Worm (Caenorhabditis elegans) whole organism, late embryonic: ENCODE data around the gene Y41G9A.10.

Source experiments
- ama-1 ChIP-seq: fragments of 150-350 bp; optimal IDR thresholded peaks from 2 replicates; lab custom pipeline; 2014
- ceh-34 ChIP-seq: sonication (generic microtip); optimal IDR thresholded peaks from 2 replicates; lab custom pipeline; 2016; ENCODE audit warnings: mild to moderate bottlenecking, missing genetic modification characterization, missing compliant biosample characterization
- ceh-9 ChIP-seq: sonication (generic microtip); optimal IDR thresholded peaks from 2 replicates; lab custom pipeline; 2016; ENCODE audit warnings: mild to moderate bottlenecking, missing genetic modification characterization, inconsistent platforms, missing compliant biosample characterization
- eyg-1 ChIP-seq: sonication (generic microtip); optimal IDR thresholded peaks from 2 replicates; lab custom pipeline; 2016; ENCODE audit warnings: missing genotype, missing genetic modification characterization, missing compliant biosample characterization
- fax-1 ChIP-seq: sonication (generic microtip); optimal IDR thresholded peaks from 2 replicates; lab custom pipeline; 2016; ENCODE audit warnings: missing genotype, missing genetic modification characterization, missing compliant biosample characterization
- hlh-13 ChIP-seq: fragments of 200-800 bp; sonication (Bioruptor generic); optimal IDR thresholded peaks from 2 replicates; lab custom pipeline; 2018; ENCODE audit warnings: mild to moderate bottlenecking, missing genetic modification characterization, missing compliant biosample characterization
- nfya-1 ChIP-seq: sonication (generic microtip); optimal IDR thresholded peaks from 2 replicates; lab custom pipeline; 2017; ENCODE audit warnings: missing genetic modification characterization, mild to moderate bottlenecking, missing compliant biosample characterization, antibody characterized with exemption, moderate library complexity
- pha-4 ChIP-seq: fragments of 150-350 bp; optimal IDR thresholded peaks from 2 replicates; lab custom pipeline; 2018; ENCODE audit warnings: missing biosample characterization, missing genetic modification reagents, missing genetic modification characterization
- pqm-1 ChIP-seq: sonication (generic microtip); optimal IDR thresholded peaks from 2 replicates; lab custom pipeline; 2016; ENCODE audit warnings: missing genetic modification characterization, missing compliant biosample characterization
- syd-9 ChIP-seq: sonication (generic microtip); optimal IDR thresholded peaks from 2 replicates; lab custom pipeline; 2016; ENCODE audit warnings: mild to moderate bottlenecking, missing genetic modification characterization, moderate library complexity, missing compliant biosample characterization
- tbx-2 ChIP-seq: sonication (generic microtip); optimal IDR thresholded peaks from 2 replicates; lab custom pipeline; 2016; ENCODE audit warnings: missing genetic modification characterization, missing compliant biosample characterization
- unc-55 ChIP-seq: sonication (generic microtip); optimal IDR thresholded peaks from 2 replicates; lab custom pipeline; 2017; ENCODE audit warnings: missing biosample characterization, missing genetic modification reagents, missing genetic modification characterization
- zip-5 ChIP-seq: sonication (generic microtip); optimal IDR thresholded peaks from 2 replicates; lab custom pipeline; 2016; ENCODE audit warnings: missing genetic modification characterization, missing compliant biosample characterization
- ztf-16 ChIP-seq: sonication (generic microtip); optimal IDR thresholded peaks from 2 replicates; lab custom pipeline; 2017; ENCODE audit warnings: missing genetic modification characterization, missing compliant biosample characterization

ce11 chrX:2981715-2982114, 35.4 kb upstream of the Y41G9A.10 start, which contains the start of gene nspg-5:
- TF ChIP-seq pha-4 (tag; lab: Kevin White, UChicago) (no peak), nfya-1 (tag; lab: Kevin White, UChicago) (no peak), ztf-16 (tag; lab: Kevin White, UChicago) (no peak), unc-55 (GFP tag; lab: Kevin White, UChicago) (no peak), ama-1 (lab: Kevin White, UChicago) (no peak), ceh-9 (tag; lab: Kevin White, UChicago) (no peak), ceh-34 (tag; lab: Kevin White, UChicago) (no peak), hlh-13 (no peak), tbx-2 (tag; lab: Kevin White, UChicago) (no peak), zip-5 (tag; lab: Kevin White, UChicago) (no peak), syd-9 (tag; lab: Kevin White, UChicago) (no peak), pqm-1 (tag; lab: Kevin White, UChicago) (no peak), eyg-1 (tag; lab: Kevin White, UChicago) (no peak), fax-1 (tag; lab: Kevin White, UChicago) (no peak)
